Worm (Caenorhabditis elegans) whole organism, L1 larva: Measurements from ENCODE around the gene pgl-3.

Experiments used
- Y116A8C.19 ChIP-seq: sonication (generic microtip); optimal IDR thresholded peaks from 2 replicates; lab custom pipeline; 2016; ENCODE audit warnings: missing compliant biosample characterization, missing genetic modification characterization, borderline replicate concordance
- aha-1 ChIP-seq: fragments of 150-350 bp; optimal IDR thresholded peaks from 2 replicates; lab custom pipeline; 2014; ENCODE audit warnings: missing biosample characterization, missing genetic modification characterization
- alr-1 ChIP-seq: fragments of 200-800 bp; sonication (Bioruptor generic); optimal IDR thresholded peaks from 2 replicates; lab custom pipeline; 2018; ENCODE audit warnings: borderline replicate concordance, mild to moderate bottlenecking, missing genetic modification characterization, missing compliant biosample characterization
- ceh-63 ChIP-seq: fragments of 200-800 bp; sonication (Bioruptor generic); optimal IDR thresholded peaks from 2 replicates; lab custom pipeline; 2018; ENCODE audit warnings: mild to moderate bottlenecking, missing genetic modification characterization, missing compliant biosample characterization
- ceh-88 ChIP-seq: fragments of 200-800 bp; sonication (Bioruptor generic); IDR thresholded peaks from 2 replicates; pipeline ENCODE4 v1.3.6; 2022; ENCODE audit warnings: missing genetic modification characterization, missing compliant biosample characterization
- ceh-90 ChIP-seq: sonication (generic microtip); optimal IDR thresholded peaks from 2 replicates; lab custom pipeline; 2016; ENCODE audit warnings: missing genetic modification characterization, missing compliant biosample characterization
- ces-1 ChIP-seq: fragments of 150-350 bp; optimal IDR thresholded peaks from 2 replicates; lab custom pipeline; 2014; ENCODE audit warnings: missing biosample characterization, missing genetic modification reagents, missing genetic modification characterization
- dpl-1 ChIP-seq, 3 experiments: fragments of 150-350 bp in 2 of 3; sonication (generic microtip) in 1 of 3; optimal IDR thresholded peaks; 2 replicates each; lab custom pipeline; 2014 to 2017; ENCODE audit warnings: missing biosample characterization in 3 of 3, missing genetic modification characterization in 3 of 3, missing genetic modification reagents in 3 of 3
- efl-1 ChIP-seq, 4 experiments: fragments of 150-350 bp; optimal IDR thresholded peaks in 3 of 4; peaks in 1 of 4; 1 replicate in 1 of 4; 2 replicates in 3 of 4; lab custom pipeline; 2014; ENCODE audit warnings: missing biosample characterization in 2 of 4, missing genetic modification characterization in 2 of 4, missing genetic modification reagents in 2 of 4
- efl-3 ChIP-seq: fragments of 200-800 bp; sonication (Bioruptor generic); optimal IDR thresholded peaks from 2 replicates; lab custom pipeline; 2018; ENCODE audit warnings: mild to moderate bottlenecking, missing genetic modification characterization, missing compliant biosample characterization
- egl-27 ChIP-seq, 2 experiments: fragments of 150-350 bp in 1 of 2; sonication (generic microtip); optimal IDR thresholded peaks; 3 replicates each; lab custom pipeline; 2017 to 2018; ENCODE audit warnings: missing biosample characterization in 2 of 2, missing genetic modification characterization in 2 of 2, missing genetic modification reagents in 2 of 2
- elt-3 ChIP-seq, 6 experiments: fragments of 150-350 bp in 1 of 6; sonication (generic microtip); optimal IDR thresholded peaks; 2 replicates each; lab custom pipeline; 2017 to 2018; ENCODE audit warnings: missing biosample characterization in 6 of 6, missing genetic modification characterization in 6 of 6, inconsistent platforms in 1 of 6
- fkh-10 ChIP-seq: sonication (generic microtip); optimal IDR thresholded peaks from 2 replicates; lab custom pipeline; 2017; ENCODE audit warnings: missing biosample characterization, missing genetic modification reagents, missing genetic modification characterization
- grh-1 ChIP-seq: fragments of 200-800 bp; sonication (Bioruptor generic); IDR thresholded peaks from 2 replicates; pipeline ENCODE4 v1.3.6; 2022; ENCODE audit warnings: missing genetic modification reagents, missing genetic modification characterization, missing compliant biosample characterization
- hpl-2 ChIP-seq: fragments of 150-350 bp; optimal IDR thresholded peaks from 2 replicates; lab custom pipeline; 2014; ENCODE audit warnings: missing biosample characterization, missing genetic modification reagents, missing genetic modification characterization
- irx-1 ChIP-seq: sonication (generic microtip); optimal IDR thresholded peaks from 2 replicates; lab custom pipeline; 2016; ENCODE audit warnings: missing genetic modification characterization, missing compliant biosample characterization
- lin-13 ChIP-seq: fragments of 150-350 bp; optimal IDR thresholded peaks from 2 replicates; lab custom pipeline; 2014; ENCODE audit warnings: missing biosample characterization, missing genetic modification reagents, missing genetic modification characterization
- lin-14 ChIP-seq: fragments of 200-800 bp; sonication (Bioruptor generic); optimal IDR thresholded peaks from 2 replicates; lab custom pipeline; 2018; ENCODE audit warnings: mild to moderate bottlenecking, missing genetic modification characterization, moderate library complexity, missing compliant biosample characterization
- lsy-2 ChIP-seq, 2 experiments: fragments of 150-350 bp; optimal IDR thresholded peaks; 2 replicates each; lab custom pipeline; 2014; ENCODE audit warnings: missing biosample characterization in 2 of 2, missing genetic modification characterization in 2 of 2
- mdl-1 ChIP-seq, 2 experiments: fragments of 150-350 bp; optimal IDR thresholded peaks; 2 replicates each; lab custom pipeline; 2014 to 2017; ENCODE audit warnings: missing biosample characterization in 2 of 2, missing genetic modification characterization in 2 of 2, inconsistent platforms in 1 of 2
- mef-2 ChIP-seq: fragments of 150-350 bp; optimal IDR thresholded peaks from 2 replicates; lab custom pipeline; 2014; ENCODE audit warnings: missing biosample characterization, missing genetic modification characterization
- nhr-20 ChIP-seq: sonication (generic microtip); optimal IDR thresholded peaks from 2 replicates; lab custom pipeline; 2016; ENCODE audit warnings: mild to moderate bottlenecking, missing genetic modification characterization, missing compliant biosample characterization
- nhr-237 ChIP-seq: fragments of 150-350 bp; optimal IDR thresholded peaks from 2 replicates; lab custom pipeline; 2014; ENCODE audit warnings: missing biosample characterization, missing genetic modification characterization
- nhr-28 ChIP-seq: fragments of 150-350 bp; optimal IDR thresholded peaks from 2 replicates; lab custom pipeline; 2014; ENCODE audit warnings: missing biosample characterization, missing genetic modification characterization
- nhr-71 ChIP-seq: sonication (generic microtip); optimal IDR thresholded peaks from 2 replicates; lab custom pipeline; 2016; ENCODE audit warnings: mild to moderate bottlenecking, missing genetic modification characterization, moderate library complexity, missing compliant biosample characterization
- nhr-76 ChIP-seq: sonication (generic microtip); optimal IDR thresholded peaks from 2 replicates; lab custom pipeline; 2017; ENCODE audit warnings: missing biosample characterization, missing genetic modification characterization
- nhr-84 ChIP-seq: sonication (generic microtip); optimal IDR thresholded peaks from 2 replicates; lab custom pipeline; 2017; ENCODE audit warnings: missing biosample characterization, missing genetic modification characterization
- nhr-90 ChIP-seq: sonication (generic microtip); optimal IDR thresholded peaks from 2 replicates; lab custom pipeline; 2016; ENCODE audit warnings: mild to moderate bottlenecking, missing genetic modification characterization, missing compliant biosample characterization; ENCODE audit not compliant: poor library complexity
- pax-3 ChIP-seq: fragments of 200-800 bp; sonication (Bioruptor generic); optimal IDR thresholded peaks from 2 replicates; lab custom pipeline; 2018; ENCODE audit warnings: mild to moderate bottlenecking, missing genetic modification characterization, moderate library complexity, missing compliant biosample characterization
- rnt-1 ChIP-seq: sonication (generic microtip); optimal IDR thresholded peaks from 2 replicates; lab custom pipeline; 2016; ENCODE audit warnings: mild to moderate bottlenecking, missing genetic modification characterization, moderate library complexity, missing compliant biosample characterization
- skn-1 ChIP-seq: fragments of 150-350 bp; optimal IDR thresholded peaks from 2 replicates; lab custom pipeline; 2014; ENCODE audit warnings: missing biosample characterization, missing genetic modification characterization
- snu-23 ChIP-seq: sonication (generic microtip); optimal IDR thresholded peaks from 2 replicates; lab custom pipeline; 2016; ENCODE audit warnings: missing genetic modification characterization, missing compliant biosample characterization
- sptf-1 ChIP-seq: fragments of 150-350 bp; optimal IDR thresholded peaks from 2 replicates; lab custom pipeline; 2014; ENCODE audit warnings: missing biosample characterization, missing genetic modification characterization
- sup-37 ChIP-seq: fragments of 200-800 bp; sonication (Bioruptor generic); optimal IDR thresholded peaks from 2 replicates; lab custom pipeline; 2018; ENCODE audit warnings: mild to moderate bottlenecking, missing genetic modification characterization, missing compliant biosample characterization
- swsn-7 ChIP-seq: sonication (generic microtip); optimal IDR thresholded peaks from 2 replicates; lab custom pipeline; 2016; ENCODE audit warnings: missing genetic modification characterization, missing compliant biosample characterization
- tbx-2 ChIP-seq: sonication (generic microtip); optimal IDR thresholded peaks from 2 replicates; lab custom pipeline; 2016; ENCODE audit warnings: missing genetic modification characterization, missing compliant biosample characterization
- tlp-1 ChIP-seq: fragments of 150-350 bp; optimal IDR thresholded peaks from 2 replicates; lab custom pipeline; 2014; ENCODE audit warnings: missing biosample characterization, missing genetic modification characterization
- unc-130 ChIP-seq: fragments of 150-350 bp; optimal IDR thresholded peaks from 2 replicates; lab custom pipeline; 2017; ENCODE audit warnings: missing biosample characterization, missing genetic modification characterization, inconsistent platforms
- unc-30 ChIP-seq: sonication (generic microtip); optimal IDR thresholded peaks from 2 replicates; lab custom pipeline; 2017; ENCODE audit warnings: missing biosample characterization, missing genetic modification characterization
- unc-98 ChIP-seq: fragments of 200-800 bp; sonication (Bioruptor generic); IDR thresholded peaks from 2 replicates; pipeline ENCODE4 v1.3.6; 2022; ENCODE audit warnings: missing genetic modification characterization, missing compliant biosample characterization
- vab-15 ChIP-seq: sonication (generic microtip); optimal IDR thresholded peaks from 2 replicates; lab custom pipeline; 2017; ENCODE audit warnings: missing genotype, mild to moderate bottlenecking, missing genetic modification characterization, missing compliant biosample characterization
- zag-1 ChIP-seq: fragments of 150-350 bp; optimal IDR thresholded peaks from 2 replicates; lab custom pipeline; 2014; ENCODE audit warnings: missing biosample characterization, missing genetic modification characterization
- zip-4 ChIP-seq: fragments of 200-800 bp; sonication (Bioruptor generic); optimal IDR thresholded peaks from 2 replicates; lab custom pipeline; 2018; ENCODE audit warnings: mild to moderate bottlenecking, missing genetic modification characterization, moderate library complexity, missing compliant biosample characterization

The pgl-3 gene

DNA sequence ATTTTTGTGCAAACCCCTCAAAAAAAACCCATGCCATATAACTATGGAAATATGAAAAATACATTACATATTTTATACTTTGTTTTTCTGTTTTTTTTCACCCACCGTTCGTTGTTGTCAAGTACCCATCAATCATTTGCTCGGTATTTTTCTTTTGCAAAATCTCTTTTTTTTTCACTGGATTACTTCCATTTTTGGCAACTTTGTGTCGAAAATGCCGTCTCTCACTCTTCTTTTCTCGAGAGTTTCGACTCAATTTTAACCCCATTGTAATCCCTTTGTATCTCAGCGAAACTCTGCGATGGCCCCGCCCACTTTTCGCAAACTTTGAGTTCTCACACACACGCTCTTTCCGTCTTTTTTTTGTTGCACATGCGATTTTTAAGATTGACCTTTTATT is 19.4 kb downstream of the pgl-3 start:
- TF ChIP-seq lin-14 (GFP tag; lab: Kevin White, UChicago) (peak; percentile 24), unc-30 (tag; lab: Kevin White, UChicago) (peak; percentile 47), unc-130 (tag; lab: Kevin White, UChicago) (no peak)

DNA sequence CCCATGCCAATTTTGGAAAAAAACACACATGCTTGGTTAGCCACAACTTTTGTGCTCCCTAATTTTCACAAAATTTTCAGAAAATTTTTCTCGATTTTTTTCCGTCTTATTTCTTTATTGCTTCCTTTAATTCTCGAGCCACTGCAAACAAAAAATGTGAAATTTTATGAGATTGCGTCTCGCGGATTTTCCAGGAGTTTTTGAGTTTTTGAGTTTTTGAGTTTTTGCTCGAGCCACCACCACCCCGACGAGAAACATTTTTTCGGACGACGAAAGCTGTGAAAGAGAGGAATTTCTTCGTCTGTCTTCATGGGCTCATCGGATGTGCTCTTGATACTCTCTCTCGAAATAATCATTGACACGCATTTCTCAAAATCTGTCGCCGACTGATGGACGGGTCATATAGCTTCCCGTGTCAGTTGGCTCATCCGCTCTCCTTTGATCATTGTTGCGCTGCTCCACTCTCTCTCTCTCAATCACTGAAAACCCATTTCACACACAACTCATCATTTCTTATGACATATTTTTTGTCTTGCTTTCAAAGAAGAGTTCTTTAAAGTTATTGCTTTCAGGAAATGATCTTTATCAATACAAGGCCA is 21.7 kb downstream of the pgl-3 start, which contains the start of gene C18G1.1:
Gene C18G1.1, plus strand, starts transcription at position 573 of the 599 bp plus-strand sequence.
- TF ChIP-seq swsn-7 (tag; lab: Kevin White, UChicago): no peak
- no peak for TF ChIP-seq zip-4
- TF ChIP-seq aha-1: no peak
- peak; percentile 59 for TF ChIP-seq rnt-1
- TF ChIP-seq ceh-88: no peak
- TF ChIP-seq nhr-237 (tag; lab: Kevin White, UChicago): no peak
- no peak for TF ChIP-seq unc-98 (GFP tag; lab: Robert Waterston, UW)
- TF ChIP-seq ces-1 (GFP tag; lab: Kevin White, UChicago): no peak
- TF ChIP-seq nhr-71: peak; percentile 50
- TF ChIP-seq ceh-90 (tag; lab: Kevin White, UChicago): no peak
- no peak for TF ChIP-seq ceh-63
- no peak for TF ChIP-seq tlp-1 (tag; lab: Kevin White, UChicago)
- TF ChIP-seq zag-1: no peak
- no peak for TF ChIP-seq efl-3
- TF ChIP-seq sptf-1 (tag; lab: Kevin White, UChicago): no peak
- TF ChIP-seq lsy-2 (tag; optimal IDR thresholded peaks at IDR 0.05; lab: Kevin White, UChicago): peak in 1 of 2 experiments; percentile 26
- TF ChIP-seq efl-1 (optimal IDR thresholded peaks at IDR 0.05; lab: Kevin White, UChicago): no peak
- TF ChIP-seq efl-1 (GFP tag; optimal IDR thresholded peaks at IDR 0.05 in 1 of 2; lab: Kevin White, UChicago): no peak
- TF ChIP-seq dpl-1 (GFP tag; optimal IDR thresholded peaks at IDR 0.05; lab: Kevin White, UChicago): no peak
- TF ChIP-seq fkh-10 (GFP tag; lab: Kevin White, UChicago): no peak
- TF ChIP-seq egl-27 (tag; optimal IDR thresholded peaks at IDR 0.05; lab: Kevin White, UChicago): no peak
- no peak for TF ChIP-seq nhr-76 (tag; lab: Kevin White, UChicago)
- TF ChIP-seq elt-3 (tag; optimal IDR thresholded peaks at IDR 0.05; lab: Kevin White, UChicago): no peak
- no peak for TF ChIP-seq nhr-20
- TF ChIP-seq irx-1: no peak
- TF ChIP-seq unc-130 (tag; lab: Kevin White, UChicago): peak; percentile 27
- TF ChIP-seq sup-37 (GFP tag; lab: Kevin White, UChicago): no peak
- TF ChIP-seq grh-1 (GFP tag; lab: Robert Waterston, UW): no peak
- TF ChIP-seq mef-2 (tag; lab: Kevin White, UChicago): no peak
- no peak for TF ChIP-seq nhr-84 (tag; lab: Kevin White, UChicago)
- TF ChIP-seq snu-23 (GFP tag; lab: Kevin White, UChicago): peak; percentile 5
- no peak for TF ChIP-seq alr-1 (tag; lab: Kevin White, UChicago)
- no peak for TF ChIP-seq tbx-2 (tag; lab: Kevin White, UChicago)

DNA sequence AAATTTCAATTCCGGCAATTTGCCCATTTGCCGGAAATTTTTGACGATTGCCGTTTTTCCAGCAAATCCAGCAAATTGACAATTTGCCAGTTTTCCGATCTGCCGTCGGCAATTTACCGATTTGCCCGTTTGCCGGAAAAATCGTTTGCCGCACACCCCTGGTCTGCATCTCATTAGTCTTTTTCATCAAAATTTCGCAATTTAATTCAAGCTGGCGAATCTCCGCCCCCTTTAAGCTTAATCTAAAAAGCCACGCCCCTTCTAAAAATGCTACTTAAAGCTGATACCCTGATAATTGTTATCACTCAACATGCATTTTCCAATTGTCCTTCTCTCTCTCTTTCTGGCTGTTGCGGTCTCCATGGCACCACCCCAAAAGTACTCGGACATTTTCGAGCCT is 27.5 kb downstream of the pgl-3 start, which contains the start of gene Y60C6A.1:
Gene Y60C6A.1, plus strand, starts transcription at position 301 of the 400 bp plus-strand sequence.
- TF ChIP-seq aha-1: no peak
- no peak for TF ChIP-seq Y116A8C.19 (tag; lab: Kevin White, UChicago)
- no peak for TF ChIP-seq skn-1 (tag; lab: Kevin White, UChicago)
- TF ChIP-seq pax-3 (tag; lab: Kevin White, UChicago): no peak
- no peak for TF ChIP-seq lin-13
- TF ChIP-seq hpl-2 (GFP tag; lab: Kevin White, UChicago): no peak
- no peak for TF ChIP-seq nhr-28 (tag; lab: Kevin White, UChicago)
- no peak for TF ChIP-seq efl-3
- no peak for TF ChIP-seq mdl-1 (tag; optimal IDR thresholded peaks at IDR 0.05; lab: Kevin White, UChicago)
- TF ChIP-seq nhr-90: no peak
- TF ChIP-seq vab-15: no peak
- TF ChIP-seq nhr-237 (tag; lab: Kevin White, UChicago): no peak
